Worm (Caenorhabditis elegans) whole organism, L3 larva: ENCODE results near the gene dpy-1.
"Not testable (repeated sequence)": the region's sequence is repeated elsewhere in the genome, so short reads cannot be mapped to it uniquely, and the experiment has no call there.

Experiments used
- R02D3.7 ChIP-seq: fragments of 150-350 bp; optimal IDR thresholded peaks from 2 replicates; lab custom pipeline; 2014; ENCODE audit warnings: missing biosample characterization, missing genetic modification characterization
- ZK546.5 ChIP-seq: sonication (generic microtip); optimal IDR thresholded peaks from 2 replicates; lab custom pipeline; 2017; ENCODE audit warnings: missing biosample characterization, missing genetic modification characterization
- ama-1 ChIP-seq: fragments of 150-350 bp; optimal IDR thresholded peaks from 2 replicates; lab custom pipeline; 2018
- ceh-16 ChIP-seq: sonication (generic microtip); optimal IDR thresholded peaks from 2 replicates; lab custom pipeline; 2017; ENCODE audit warnings: missing biosample characterization, missing genetic modification characterization
- ceh-28 ChIP-seq: fragments of 150-350 bp; optimal IDR thresholded peaks from 2 replicates; lab custom pipeline; 2014; ENCODE audit warnings: missing biosample characterization, missing genetic modification reagents, missing genetic modification characterization
- ceh-82 ChIP-seq: fragments of 150-350 bp; optimal IDR thresholded peaks from 2 replicates; lab custom pipeline; 2014; ENCODE audit warnings: missing biosample characterization, missing genetic modification characterization
- ceh-9 ChIP-seq: sonication (generic microtip); optimal IDR thresholded peaks from 2 replicates; lab custom pipeline; 2018; ENCODE audit warnings: missing biosample characterization, missing genetic modification characterization
- egl-5 ChIP-seq: fragments of 150-350 bp; optimal IDR thresholded peaks from 2 replicates; lab custom pipeline; 2017; ENCODE audit warnings: missing biosample characterization, missing genetic modification reagents, missing genetic modification characterization, inconsistent platforms
- elt-3 ChIP-seq, 3 experiments: fragments of 150-350 bp in 1 of 3; sonication (generic microtip) in 2 of 3; optimal IDR thresholded peaks; 2 replicates in 2 of 3; 4 replicates in 1 of 3; lab custom pipeline; 2014 to 2017; ENCODE audit warnings: missing biosample characterization in 3 of 3, missing genetic modification characterization in 3 of 3
- eor-1 ChIP-seq, 2 experiments: fragments of 150-350 bp; optimal IDR thresholded peaks; 2 replicates each; lab custom pipeline; 2014 to 2018; ENCODE audit warnings: missing biosample characterization in 2 of 2, missing genetic modification characterization in 2 of 2
- fkh-10 ChIP-seq: sonication (generic microtip); optimal IDR thresholded peaks from 2 replicates; lab custom pipeline; 2017; ENCODE audit warnings: missing biosample characterization, missing genetic modification reagents, missing genetic modification characterization
- fos-1 ChIP-seq: fragments of 150-350 bp; optimal IDR thresholded peaks from 2 replicates; lab custom pipeline; 2014; ENCODE audit warnings: missing biosample characterization, missing genetic modification characterization
- mdl-1 ChIP-seq: fragments of 150-350 bp; optimal IDR thresholded peaks from 2 replicates; lab custom pipeline; 2014; ENCODE audit warnings: missing biosample characterization, missing genetic modification characterization
- nfya-1 ChIP-seq: sonication (generic microtip); optimal IDR thresholded peaks from 2 replicates; lab custom pipeline; 2017; ENCODE audit warnings: missing genetic modification characterization, mild to moderate bottlenecking, missing compliant biosample characterization, antibody characterized with exemption, moderate library complexity; ENCODE audit not compliant: insufficient read depth
- nhr-11 ChIP-seq: fragments of 150-350 bp; optimal IDR thresholded peaks from 2 replicates; lab custom pipeline; 2014; ENCODE audit warnings: missing biosample characterization, missing genetic modification characterization
- nhr-23 ChIP-seq: fragments of 150-350 bp; optimal IDR thresholded peaks from 2 replicates; lab custom pipeline; 2014; ENCODE audit warnings: missing biosample characterization, missing genetic modification reagents, missing genetic modification characterization
- nhr-237 ChIP-seq: fragments of 150-350 bp; optimal IDR thresholded peaks from 2 replicates; lab custom pipeline; 2014; ENCODE audit warnings: missing biosample characterization, missing genetic modification characterization
- nhr-25 ChIP-seq: sonication (generic microtip); optimal IDR thresholded peaks from 2 replicates; lab custom pipeline; 2017; ENCODE audit warnings: missing biosample characterization, missing genetic modification characterization
- nhr-28 ChIP-seq: fragments of 150-350 bp; optimal IDR thresholded peaks from 2 replicates; lab custom pipeline; 2014; ENCODE audit warnings: missing biosample characterization, missing genetic modification characterization
- nhr-76 ChIP-seq: fragments of 150-350 bp; sonication (generic microtip); optimal IDR thresholded peaks from 5 replicates; lab custom pipeline; 2014; ENCODE audit warnings: missing biosample characterization, missing genetic modification characterization
- nhr-77 ChIP-seq: fragments of 150-350 bp; optimal IDR thresholded peaks from 2 replicates; lab custom pipeline; 2014; ENCODE audit warnings: missing biosample characterization, missing genetic modification characterization
- sea-2 ChIP-seq: fragments of 150-350 bp; sonication (generic microtip); optimal IDR thresholded peaks from 4 replicates; lab custom pipeline; 2014; ENCODE audit warnings: missing biosample characterization, missing genetic modification reagents, missing genetic modification characterization
- skn-1 ChIP-seq: fragments of 150-350 bp; optimal IDR thresholded peaks from 2 replicates; lab custom pipeline; 2014; ENCODE audit warnings: missing biosample characterization, missing genetic modification characterization
- snpc-4 ChIP-seq: fragments of 150-350 bp; optimal IDR thresholded peaks from 2 replicates; lab custom pipeline; 2014; ENCODE audit warnings: missing biosample characterization, missing genetic modification characterization
- tbx-2 ChIP-seq: sonication (generic microtip); optimal IDR thresholded peaks from 2 replicates; lab custom pipeline; 2016; ENCODE audit warnings: mild to moderate bottlenecking, missing genetic modification characterization, missing compliant biosample characterization
- unc-39 ChIP-seq: sonication (generic microtip); optimal IDR thresholded peaks from 4 replicates; lab custom pipeline; 2017; ENCODE audit warnings: missing biosample characterization, missing genetic modification characterization
- zag-1 ChIP-seq: fragments of 150-350 bp; optimal IDR thresholded peaks from 2 replicates; lab custom pipeline; 2014; ENCODE audit warnings: missing biosample characterization, missing genetic modification characterization
- ztf-4 ChIP-seq: fragments of 150-350 bp; optimal IDR thresholded peaks from 2 replicates; lab custom pipeline; 2014; ENCODE audit warnings: missing biosample characterization, missing genetic modification characterization

The dpy-1 gene

ce11 chrIII:2082519-2082918 is 34.7 kb upstream of the dpy-1 start, which contains the start of gene cpt-3:
TSS of gene cpt-3 (plus strand) at chrIII:2082819.
- TF ChIP-seq unc-39, ztf-4, nfya-1 (tag; lab: Kevin White, UChicago): not testable (repeated sequence)

- TF ChIP-seq fos-1 (no peak), unc-39 (tag; lab: Kevin White, UChicago) (no peak), nhr-11 (tag; lab: Kevin White, UChicago) (no peak), ceh-16 (tag; lab: Kevin White, UChicago) (no peak)
- TF ChIP-seq, all 47 proteins: peak for 0
Observed at ce11 chrIII:2076546-2077134, 28.8 kb upstream of the dpy-1 start, which contains the start of gene Y39A3A.4. TSS of gene Y39A3A.4 (minus strand) at chrIII:2076596.

ce11 chrIII:2068248-2068647 is 20.4 kb upstream of the dpy-1 start, which contains the start of gene Y39A3A.3:
TSS of gene Y39A3A.3 (minus strand) at chrIII:2068348.
- TF ChIP-seq eor-1 (tag; optimal IDR thresholded peaks at IDR 0.05; lab: Kevin White, UChicago) (no peak), ama-1 (lab: Kevin White, UChicago) (no peak), R02D3.7 (tag; lab: Kevin White, UChicago) (no peak), ceh-82 (tag; lab: Kevin White, UChicago) (no peak), nfya-1 (tag; lab: Kevin White, UChicago) (no peak), egl-5 (tag; lab: Kevin White, UChicago) (no peak)
- TF ChIP-seq, all 47 proteins: peak for 0

ce11 chrIII:2060857-2061256 is 13.1 kb upstream of the dpy-1 start, which contains the start of gene ins-16:
TSS of gene ins-16 (minus strand) at chrIII:2060957.
- TF ChIP-seq fos-1, result no peak

ce11 chrIII:2060068-2060467 is 12.3 kb upstream of the dpy-1 start:
- TF ChIP-seq skn-1 (tag; lab: Kevin White, UChicago) (no peak), fkh-10 (GFP tag; lab: Kevin White, UChicago) (no peak), egl-5 (tag; lab: Kevin White, UChicago) (no peak), tbx-2 (tag; lab: Kevin White, UChicago) (no peak), R02D3.7 (tag; lab: Kevin White, UChicago) (no peak), nhr-28 (tag; lab: Kevin White, UChicago) (no peak), nhr-25 (tag; lab: Kevin White, UChicago) (no peak), unc-39 (tag; lab: Kevin White, UChicago) (no peak), ceh-28 (tag; lab: Kevin White, UChicago) (no peak), ceh-9 (tag; lab: Kevin White, UChicago) (no peak), nhr-76 (tag; lab: Kevin White, UChicago) (no peak), ceh-82 (tag; lab: Kevin White, UChicago) (no peak), nhr-237 (tag; lab: Kevin White, UChicago) (no peak), elt-3 (tag; optimal IDR thresholded peaks at IDR 0.05; lab: Kevin White, UChicago) (no peak), nhr-23 (no peak), fos-1 (no peak)
- TF ChIP-seq, all 47 proteins: peak for 0

- TF ChIP-seq fos-1, result no peak
- no peak for TF ChIP-seq tbx-2 (tag; lab: Kevin White, UChicago)
- TF ChIP-seq sea-2 (GFP tag; lab: Kevin White, UChicago), result no peak
- no peak for TF ChIP-seq ztf-4 (tag; lab: Kevin White, UChicago)
- TF ChIP-seq mdl-1 (tag; lab: Kevin White, UChicago), result no peak
- TF ChIP-seq nhr-77 (tag; lab: Kevin White, UChicago), result no peak
- TF ChIP-seq ceh-16 (tag; lab: Kevin White, UChicago), result no peak
- TF ChIP-seq nhr-237 (tag; lab: Kevin White, UChicago), result no peak
- TF ChIP-seq ZK546.5 (tag; lab: Kevin White, UChicago), result no peak
- TF ChIP-seq snpc-4 (tag; lab: Kevin White, UChicago), result no peak
- TF ChIP-seq zag-1 (tag; lab: Kevin White, UChicago), result no peak
Observed at ce11 chrIII:2057570-2057969, 9.8 kb upstream of the dpy-1 start, which contains the start of gene Y39A3A.2. TSS of gene Y39A3A.2 (minus strand) at chrIII:2057670.
